Fruit fly (Drosophila melanogaster) whole organism, embryonic: Measurements from ENCODE around the gene Hip1.

Experiments used
- CG10209 ChIP-seq: fragments of 200-800 bp; sonication (Bioruptor generic); optimal IDR thresholded peaks from 3 replicates; lab custom pipeline; 2017; ENCODE audit warnings: missing biosample characterization, mild to moderate bottlenecking, missing genetic modification characterization, missing genetic modification reagents
- CG10321 ChIP-seq: fragments of 200-800 bp; sonication (Bioruptor generic); IDR thresholded peaks from 2 replicates; pipeline ENCODE4 v1.3.6; 2022; ENCODE audit warnings: missing biosample characterization, missing genetic modification characterization
- CG12219 ChIP-seq: fragments of 200-800 bp; sonication (Bioruptor generic); optimal IDR thresholded peaks from 3 replicates; lab custom pipeline; 2018; ENCODE audit warnings: missing biosample characterization, mild to moderate bottlenecking, missing genetic modification characterization
- CG12299 ChIP-seq: fragments of 200-800 bp; sonication (Bioruptor generic); optimal IDR thresholded peaks from 2 replicates; lab custom pipeline; 2018; ENCODE audit warnings: missing biosample characterization, mild to moderate bottlenecking, missing genetic modification characterization
- CG14860 ChIP-seq: fragments of 200-800 bp; sonication (Bioruptor generic); IDR thresholded peaks from 3 replicates; pipeline ENCODE4 v1.3.6; 2022; ENCODE audit warnings: missing biosample characterization, missing genetic modification characterization; ENCODE audit not compliant: partially characterized antibody
- CG16813 ChIP-seq: fragments of 200-800 bp; sonication (Bioruptor generic); IDR thresholded peaks from 3 replicates; pipeline ENCODE4 v1.3.6; 2022; ENCODE audit warnings: missing biosample characterization, missing genetic modification characterization; ENCODE audit not compliant: partially characterized antibody
- CG16815 ChIP-seq: fragments of 200-800 bp; sonication (Bioruptor generic); optimal IDR thresholded peaks from 3 replicates; lab custom pipeline; 2017; ENCODE audit warnings: missing biosample characterization, mild to moderate bottlenecking, missing genetic modification characterization
- CG17612 ChIP-seq: fragments of 200-800 bp; sonication (Bioruptor generic); IDR thresholded peaks from 2 replicates; pipeline ENCODE4 v1.3.6; 2022; ENCODE audit warnings: missing biosample characterization, missing genetic modification characterization
- CG32532 ChIP-seq: fragments of 200-800 bp; sonication (Bioruptor generic); IDR thresholded peaks from 2 replicates; pipeline ENCODE4 v1.3.6; 2022; ENCODE audit warnings: missing biosample characterization, missing genetic modification characterization
- CG34224 ChIP-seq: fragments of 200-800 bp; sonication (Bioruptor generic); IDR thresholded peaks from 3 replicates; pipeline ENCODE4 v1.3.6; 2022; ENCODE audit warnings: missing biosample characterization, missing genetic modification characterization; ENCODE audit not compliant: partially characterized antibody
- CG3838 ChIP-seq: fragments of 200-800 bp; sonication (Bioruptor generic); optimal IDR thresholded peaks from 3 replicates; lab custom pipeline; 2016; ENCODE audit warnings: missing biosample characterization, missing genetic modification characterization
- CG42726 ChIP-seq: fragments of 200-800 bp; sonication (Bioruptor generic); IDR thresholded peaks from 2 replicates; pipeline ENCODE4 v1.3.6; 2022; ENCODE audit warnings: missing biosample characterization, missing genetic modification characterization; ENCODE audit not compliant: partially characterized antibody
- CG4282 ChIP-seq: fragments of 200-800 bp; sonication (Bioruptor generic); optimal IDR thresholded peaks from 2 replicates; lab custom pipeline; 2016; ENCODE audit warnings: missing biosample characterization, missing genetic modification characterization
- CG4360 ChIP-seq: fragments of 200-800 bp; sonication (Bioruptor generic); IDR thresholded peaks from 2 replicates; pipeline ENCODE4 v1.3.6; 2022; ENCODE audit warnings: missing biosample characterization, missing genetic modification characterization
- CG6791 ChIP-seq: fragments of 200-800 bp; sonication (Bioruptor generic); IDR thresholded peaks from 3 replicates; pipeline ENCODE4 v1.3.6; 2022; ENCODE audit warnings: missing biosample characterization, missing genetic modification characterization; ENCODE audit not compliant: partially characterized antibody
- CG7963 ChIP-seq: fragments of 200-800 bp; sonication (Bioruptor generic); IDR thresholded peaks from 3 replicates; pipeline ENCODE4 v1.3.6; 2022; ENCODE audit warnings: missing biosample characterization, missing genetic modification characterization; ENCODE audit not compliant: partially characterized antibody
- CG8281 ChIP-seq: fragments of 200-800 bp; sonication (Bioruptor generic); optimal IDR thresholded peaks from 2 replicates; lab custom pipeline; 2018; ENCODE audit warnings: missing biosample characterization, mild to moderate bottlenecking, missing genetic modification characterization, moderate library complexity
- CG9727 ChIP-seq: fragments of 200-800 bp; sonication (Bioruptor generic); optimal IDR thresholded peaks from 3 replicates; lab custom pipeline; 2017; ENCODE audit warnings: missing biosample characterization, mild to moderate bottlenecking, missing genetic modification characterization
- CG9817 ChIP-seq: fragments of 200-800 bp; sonication (Bioruptor generic); optimal IDR thresholded peaks from 2 replicates; lab custom pipeline; 2018; ENCODE audit warnings: missing biosample characterization, mild to moderate bottlenecking, missing genetic modification characterization, moderate library complexity
- Deaf1 ChIP-seq: fragments of 200-800 bp; optimal IDR thresholded peaks from 3 replicates; lab custom pipeline; 2019; ENCODE audit warnings: missing biosample characterization, mild to moderate bottlenecking, missing genetic modification characterization, moderate library complexity
- Dp ChIP-seq: fragments of 200-800 bp; sonication (Bioruptor generic); optimal IDR thresholded peaks from 2 replicates; lab custom pipeline; 2018; ENCODE audit warnings: missing biosample characterization, mild to moderate bottlenecking, missing genetic modification characterization, moderate library complexity
- E2f2 ChIP-seq: fragments of 200-800 bp; sonication (Bioruptor generic); IDR thresholded peaks from 2 replicates; pipeline ENCODE4 v1.3.6; 2022; ENCODE audit warnings: missing biosample characterization, missing genetic modification characterization
- HHEX ChIP-seq: fragments of 200-800 bp; sonication (Bioruptor generic); optimal IDR thresholded peaks from 3 replicates; lab custom pipeline; 2017; ENCODE audit warnings: missing biosample characterization, mild to moderate bottlenecking, missing genetic modification characterization, missing genetic modification reagents
- HLH4C ChIP-seq: fragments of 200-800 bp; sonication (Bioruptor generic); IDR thresholded peaks from 3 replicates; pipeline ENCODE4 v1.3.6; 2022; ENCODE audit warnings: missing biosample characterization, missing genetic modification characterization; ENCODE audit not compliant: partially characterized antibody
- Opbp ChIP-seq: fragments of 200-800 bp; sonication (Bioruptor generic); IDR thresholded peaks from 3 replicates; pipeline ENCODE4 v1.3.6; 2022; ENCODE audit warnings: missing biosample characterization, missing genetic modification characterization; ENCODE audit not compliant: partially characterized antibody
- Scr ChIP-seq: fragments of 200-800 bp; sonication (Bioruptor generic); IDR thresholded peaks from 2 replicates; pipeline ENCODE4 v1.3.6; 2022; ENCODE audit warnings: missing biosample characterization, missing genetic modification characterization; ENCODE audit not compliant: partially characterized antibody
- Side ChIP-seq: fragments of 200-800 bp; sonication (Bioruptor generic); optimal IDR thresholded peaks from 2 replicates; lab custom pipeline; 2016; ENCODE audit warnings: missing biosample characterization, missing genetic modification characterization
- Xrp1 ChIP-seq: fragments of 200-800 bp; sonication (Bioruptor generic); IDR thresholded peaks from 2 replicates; pipeline ENCODE4 v1.3.6; 2022; ENCODE audit warnings: missing biosample characterization, missing genetic modification characterization
- ato ChIP-seq: fragments of 200-800 bp; sonication (Bioruptor generic); IDR thresholded peaks from 2 replicates; pipeline ENCODE4 v1.3.6; 2022; ENCODE audit warnings: missing biosample characterization, missing genetic modification characterization; ENCODE audit not compliant: partially characterized antibody
- cato ChIP-seq: fragments of 200-800 bp; sonication (Bioruptor generic); optimal IDR thresholded peaks from 2 replicates; lab custom pipeline; 2016; ENCODE audit warnings: missing biosample characterization, missing genetic modification characterization, borderline replicate concordance
- cg ChIP-seq: fragments of 200-800 bp; sonication (Bioruptor generic); optimal IDR thresholded peaks from 3 replicates; lab custom pipeline; 2019; ENCODE audit warnings: missing biosample characterization, mild to moderate bottlenecking, missing genetic modification characterization, moderate library complexity
- da ChIP-seq: fragments of 200-800 bp; sonication (Bioruptor generic); optimal IDR thresholded peaks from 2 replicates; lab custom pipeline; 2016; ENCODE audit warnings: missing biosample characterization, missing genetic modification characterization
- gce ChIP-seq: fragments of 200-800 bp; sonication (Bioruptor generic); IDR thresholded peaks from 3 replicates; pipeline ENCODE4 v1.3.6; 2022; ENCODE audit warnings: missing biosample characterization, missing genetic modification characterization
- gfzf ChIP-seq: fragments of 200-800 bp; sonication (Bioruptor generic); optimal IDR thresholded peaks from 2 replicates; lab custom pipeline; 2016; ENCODE audit warnings: missing biosample characterization, mild to moderate bottlenecking, missing genetic modification characterization, moderate library complexity
- hb ChIP-seq: fragments of 200-800 bp; sonication (Bioruptor generic); IDR thresholded peaks from 3 replicates; pipeline ENCODE4 v1.3.6; 2022; ENCODE audit warnings: missing biosample characterization, missing genetic modification characterization; ENCODE audit not compliant: partially characterized antibody
- kay ChIP-seq: fragments of 200-800 bp; sonication (Bioruptor generic); optimal IDR thresholded peaks from 2 replicates; lab custom pipeline; 2016; ENCODE audit warnings: missing biosample characterization, missing genetic modification characterization
- mirr ChIP-seq: fragments of 200-800 bp; sonication (Bioruptor generic); optimal IDR thresholded peaks from 3 replicates; lab custom pipeline; 2018; ENCODE audit warnings: missing biosample characterization, mild to moderate bottlenecking, missing genetic modification characterization
- mld ChIP-seq: fragments of 200-800 bp; sonication (Bioruptor generic); IDR thresholded peaks from 3 replicates; pipeline ENCODE4 v1.3.6; 2022; ENCODE audit warnings: missing biosample characterization, missing genetic modification characterization; ENCODE audit not compliant: partially characterized antibody
- org-1 ChIP-seq: fragments of 200-800 bp; sonication (Bioruptor generic); optimal IDR thresholded peaks from 2 replicates; lab custom pipeline; 2017; ENCODE audit warnings: missing biosample characterization, missing genetic modification characterization
- pzg ChIP-seq: fragments of 200-800 bp; sonication (Bioruptor generic); optimal IDR thresholded peaks from 3 replicates; lab custom pipeline; 2018; ENCODE audit warnings: missing biosample characterization, mild to moderate bottlenecking, missing genetic modification characterization, moderate library complexity
- sna ChIP-seq: fragments of 200-800 bp; sonication (Bioruptor generic); IDR thresholded peaks from 2 replicates; pipeline ENCODE4 v1.3.6; 2022; ENCODE audit warnings: missing biosample characterization, missing genetic modification characterization; ENCODE audit not compliant: partially characterized antibody
- stwl ChIP-seq: fragments of 200-800 bp; sonication (Bioruptor generic); optimal IDR thresholded peaks from 3 replicates; lab custom pipeline; 2018; ENCODE audit warnings: missing biosample characterization, mild to moderate bottlenecking, missing genetic modification characterization, moderate library complexity
- tna ChIP-seq: fragments of 200-800 bp; sonication (Bioruptor generic); IDR thresholded peaks from 2 replicates; pipeline ENCODE4 v1.3.6; 2022; ENCODE audit warnings: missing biosample characterization, missing genetic modification characterization; ENCODE audit not compliant: partially characterized antibody
- vnd ChIP-seq: fragments of 200-800 bp; sonication (Bioruptor generic); IDR thresholded peaks from 3 replicates; pipeline ENCODE4 v1.3.6; 2022; ENCODE audit warnings: missing biosample characterization, missing genetic modification characterization; ENCODE audit not compliant: partially characterized antibody
- zen2 ChIP-seq: fragments of 200-800 bp; sonication (Bioruptor generic); IDR thresholded peaks from 3 replicates; pipeline ENCODE4 v1.3.6; 2022; ENCODE audit warnings: missing biosample characterization, missing genetic modification characterization; ENCODE audit not compliant: partially characterized antibody
- zf30C ChIP-seq: fragments of 200-800 bp; sonication (Bioruptor generic); optimal IDR thresholded peaks from 3 replicates; lab custom pipeline; 2018; ENCODE audit warnings: missing biosample characterization, mild to moderate bottlenecking, missing genetic modification characterization

Hip1 gene

dm6 chr3L:12772740-12773686 is at the start of gene Hip1:
Hip1 (minus strand) TSS chr3L:12773573.
- TF ChIP-seq HHEX = no peak
- TF ChIP-seq Xrp1 (GFP tag; lab: Robert Waterston, UW) = 0 out of 2 replicates have a peak, but pooled peaks have one; percentile 7
- TF ChIP-seq da (GFP tag; lab: Kevin White, UChicago) = no peak
- no peak for TF ChIP-seq CG10321 (GFP tag; lab: Robert Waterston, UW)
- peak; percentile 70; the same call in 2 of the 3 replicates for TF ChIP-seq CG7963
- TF ChIP-seq tna (GFP tag; lab: Robert Waterston, UW) = peak; percentile 84
- TF ChIP-seq cg (GFP tag; lab: Kevin White, UChicago) = peak; percentile 57
- TF ChIP-seq CG16813 (GFP tag; lab: Robert Waterston, UW) = peak; percentile 80
- TF ChIP-seq mld = peak; percentile 81
- peak; percentile 96 for TF ChIP-seq mirr
- TF ChIP-seq hb (GFP tag; lab: Robert Waterston, UW) = peak; percentile 66; the same call in 1 of the 3 replicates
- peak; percentile 79 for TF ChIP-seq HLH4C (GFP tag; lab: Robert Waterston, UW)
- TF ChIP-seq cato (GFP tag; lab: Kevin White, UChicago) = no peak
- TF ChIP-seq CG10209 = no peak
- peak; percentile 88 for TF ChIP-seq Dp (GFP tag; lab: Kevin White, UChicago)
- peak; percentile 78 for TF ChIP-seq ato (GFP tag; lab: Robert Waterston, UW)
- no peak for TF ChIP-seq CG9817 (tag; lab: Kevin White, UChicago)
- TF ChIP-seq gfzf (GFP tag; lab: Kevin White, UChicago) = peak; percentile 15
- TF ChIP-seq E2f2 (GFP tag; lab: Robert Waterston, UW) = peak; percentile 96
- peak; percentile 95 for TF ChIP-seq Deaf1 (tag; lab: Kevin White, UChicago)
- TF ChIP-seq CG32532 = no peak
- TF ChIP-seq stwl (tag; lab: Kevin White, UChicago) = peak; percentile 65
- TF ChIP-seq CG6791 (GFP tag; lab: Robert Waterston, UW) = peak; percentile 89
- TF ChIP-seq CG12219 (GFP tag; lab: Kevin White, UChicago) = no peak
- no peak for TF ChIP-seq gce (GFP tag; lab: Robert Waterston, UW)
- peak; percentile 43 for TF ChIP-seq CG12299 (tag; lab: Kevin White, UChicago)
- peak; percentile 78 for TF ChIP-seq CG14860 (GFP tag; lab: Robert Waterston, UW)
- TF ChIP-seq CG16815 = no peak
- no peak for TF ChIP-seq CG4282 (GFP tag; lab: Kevin White, UChicago)
- TF ChIP-seq vnd (GFP tag; lab: Robert Waterston, UW) = peak; percentile 82
- TF ChIP-seq CG9727 = no peak
- peak; percentile 87 for TF ChIP-seq Opbp
- TF ChIP-seq kay (GFP tag; lab: Kevin White, UChicago) = peak; percentile 93
- peak; percentile 84 for TF ChIP-seq CG42726 (GFP tag; lab: Robert Waterston, UW)
- no peak for TF ChIP-seq CG4360 (GFP tag; lab: Robert Waterston, UW)
- no peak for TF ChIP-seq org-1
- peak; percentile 70 for TF ChIP-seq pzg
- TF ChIP-seq CG34224 (GFP tag; lab: Robert Waterston, UW) = peak; percentile 92
- TF ChIP-seq CG8281 = peak; percentile 73
- TF ChIP-seq sna (GFP tag; lab: Robert Waterston, UW) = peak; percentile 85
- no peak for TF ChIP-seq CG17612 (GFP tag; lab: Robert Waterston, UW)
- TF ChIP-seq Side (GFP tag; lab: Kevin White, UChicago) = peak; percentile 14
- TF ChIP-seq zf30C (GFP tag; lab: Kevin White, UChicago) = no peak
- TF ChIP-seq Scr = peak; percentile 88
- TF ChIP-seq CG3838 = peak; percentile 93
- TF ChIP-seq zen2 (GFP tag; lab: Robert Waterston, UW) = peak; percentile 82
